Worm (Caenorhabditis elegans) whole organism, early embryonic: ENCODE results near the gene srg-59.

Experiments
- ama-1 ChIP-seq: fragments of 150-350 bp; optimal IDR thresholded peaks from 2 replicates; lab custom pipeline; 2014
- ceh-36 ChIP-seq: sonication (generic microtip); optimal IDR thresholded peaks from 2 replicates; lab custom pipeline; 2016; ENCODE audit warnings: missing genetic modification characterization, inconsistent platforms, missing compliant biosample characterization
- hmbx-1 ChIP-seq: sonication (generic microtip); optimal IDR thresholded peaks from 2 replicates; lab custom pipeline; 2016; ENCODE audit warnings: mild to moderate bottlenecking, missing genetic modification characterization, missing compliant biosample characterization
- hmg-4 ChIP-seq: fragments of 200-800 bp; sonication (Bioruptor generic); optimal IDR thresholded peaks from 2 replicates; lab custom pipeline; 2018; ENCODE audit warnings: mild to moderate bottlenecking, missing genetic modification characterization, missing compliant biosample characterization
- scrt-1 ChIP-seq: fragments of 200-800 bp; sonication (Bioruptor generic); IDR thresholded peaks from 2 replicates; pipeline ENCODE4 v1.3.6; 2022; ENCODE audit warnings: missing genetic modification characterization, missing compliant biosample characterization
- tra-4 ChIP-seq: sonication (generic microtip); optimal IDR thresholded peaks from 2 replicates; lab custom pipeline; 2017; ENCODE audit warnings: missing genetic modification characterization, missing compliant biosample characterization

ce11 chrV:2683497-2683896, 41.6 kb downstream of the srg-59 start:
- TF ChIP-seq ama-1 (lab: Kevin White, UChicago) (no peak), hmbx-1 (tag; lab: Kevin White, UChicago) (no peak), hmg-4 (GFP tag; lab: Kevin White, UChicago) (no peak), scrt-1 (GFP tag; lab: Robert Waterston, UW) (no peak), tra-4 (no peak), ceh-36 (tag; lab: Kevin White, UChicago) (no peak)
